Worm (Caenorhabditis elegans) whole organism, midembryonic: ENCODE data around the gene nono-1.

Experiments
- T22C8.4 ChIP-seq: fragments of 200-800 bp; sonication (Bioruptor generic); IDR thresholded peaks from 2 replicates; pipeline ENCODE4 v1.3.6; 2022; ENCODE audit warnings: missing genetic modification characterization, missing compliant biosample characterization
- tab-1 ChIP-seq: fragments of 200-800 bp; sonication (Bioruptor generic); IDR thresholded peaks from 2 replicates; pipeline ENCODE4 v1.3.6; 2022; ENCODE audit warnings: missing genetic modification characterization, missing compliant biosample characterization

DNA sequence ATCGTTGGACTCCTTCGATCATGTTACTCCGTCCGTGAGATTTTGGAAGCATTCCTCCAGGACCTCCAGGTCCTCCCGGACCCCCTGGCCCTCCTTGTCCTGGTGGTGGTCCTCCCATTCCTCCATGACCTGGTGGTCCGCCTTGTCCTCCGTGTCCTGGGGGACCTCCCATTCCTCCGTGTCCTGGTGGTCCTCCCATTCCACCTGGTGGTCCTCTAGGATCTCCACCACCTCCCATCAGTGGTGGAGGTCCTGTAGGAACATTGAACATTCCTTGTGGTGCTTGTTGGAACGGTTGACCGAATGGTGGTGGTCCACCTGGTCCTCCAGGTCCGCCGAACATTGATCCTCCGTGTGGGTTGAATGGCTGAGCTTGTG, 4.1 kb downstream of the nono-1 start:
- TF ChIP-seq T22C8.4 (GFP tag; lab: Robert Waterston, UW) (no peak), tab-1 (0 out of 2 replicates have a peak, but pooled peaks have one; percentile 56)
